Worm (Caenorhabditis elegans): ENCODE data around the gene fbxc-27.

DNA sequence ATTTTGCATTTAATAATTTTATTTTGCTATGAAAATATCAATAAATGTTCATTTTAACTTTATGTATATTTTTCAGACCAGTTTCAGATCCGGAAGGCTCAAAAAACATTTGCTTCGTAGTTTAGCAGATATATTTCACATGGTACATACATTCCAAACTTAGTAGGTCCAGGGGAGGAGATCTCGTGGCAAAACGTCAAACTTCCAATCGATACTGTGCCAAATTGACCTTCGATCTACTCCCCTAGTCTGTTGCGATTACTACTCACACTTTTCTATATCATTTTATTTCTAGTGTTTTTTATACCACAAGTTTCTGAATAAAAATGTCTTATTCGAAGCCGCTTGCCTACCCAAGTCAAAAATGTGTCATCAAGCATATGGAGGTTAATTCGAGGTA is 2.1 kb downstream of the fbxc-27 start, which contains the start of gene fbxc-31:
- no peak for TF ChIP-seq dao-5 (tag; optimal IDR thresholded peaks at IDR 0.05)
- no peak for TF ChIP-seq W03F9.2 (tag; optimal IDR thresholded peaks at IDR 0.05)
- TF ChIP-seq him-1 (tag; optimal IDR thresholded peaks at IDR 0.05): no peak
